Fruit fly (Drosophila melanogaster): ENCODE measurements around the gene Smn.
A peak's percentile ranks its signal among the peaks of the same experiment; 100 is the strongest.

The Smn gene

dm6 chr3L:16582678-16583315 is 1.4 kb upstream of the Smn start, which contains the start of gene Rpn12 (continued):
- TF ChIP-seq C15 (GFP tag; IDR thresholded peaks at IDR 0.05): no peak
- no peak for TF ChIP-seq Awh (GFP tag; IDR thresholded peaks at IDR 0.05)
- no peak for TF ChIP-seq ro (GFP tag; IDR thresholded peaks at IDR 0.05)
- no peak for TF ChIP-seq lov (optimal IDR thresholded peaks at IDR 0.05)
- TF ChIP-seq lov (GFP tag; IDR thresholded peaks at IDR 0.05): no peak
- no peak for TF ChIP-seq seq (GFP tag; IDR thresholded peaks at IDR 0.05)
- peak in 1 of 2 experiments; percentile 1 for TF ChIP-seq bsh (GFP tag; optimal IDR thresholded peaks at IDR 0.05)
- no peak for TF ChIP-seq CG18619 (GFP tag; optimal IDR thresholded peaks at IDR 0.05)
- TF ChIP-seq nerfin-2 (GFP tag; IDR thresholded peaks at IDR 0.05; ENCODE audit: partially characterized antibody): peak; percentile 78
- no peak for TF ChIP-seq CG30431 (GFP tag; optimal IDR thresholded peaks at IDR 0.05)
- TF ChIP-seq HmgZ (tag; optimal IDR thresholded peaks at IDR 0.05): peak; percentile 16
- TF ChIP-seq CG12219 (GFP tag; optimal IDR thresholded peaks at IDR 0.05): no peak
- TF ChIP-seq Nf-YC (tag; optimal IDR thresholded peaks at IDR 0.05): peak; percentile 42
- TF ChIP-seq MBD-R2 (GFP tag; IDR thresholded peaks at IDR 0.05): peak; percentile 69
- peak; percentile 20 for TF ChIP-seq CG3281 (GFP tag; optimal IDR thresholded peaks at IDR 0.05)
- no peak for TF ChIP-seq en (GFP tag; optimal IDR thresholded peaks at IDR 0.05)
- TF ChIP-seq ewg (GFP tag; optimal IDR thresholded peaks at IDR 0.05): no peak
- no peak for TF ChIP-seq CG33557 (GFP tag; optimal IDR thresholded peaks at IDR 0.05)
- no peak for TF ChIP-seq Atf-2 (GFP tag; optimal IDR thresholded peaks at IDR 0.05)
- TF ChIP-seq btn (GFP tag; optimal IDR thresholded peaks at IDR 0.05): no peak
- TF ChIP-seq kah (GFP tag; optimal IDR thresholded peaks at IDR 0.05): no peak
- TF ChIP-seq CG13894 (tag; optimal IDR thresholded peaks at IDR 0.05): peak; percentile 66
- TF ChIP-seq CoRest (tag; optimal IDR thresholded peaks at IDR 0.05): peak; percentile 47
- TF ChIP-seq salm (tag; optimal IDR thresholded peaks at IDR 0.05): no peak
- TF ChIP-seq gcm (GFP tag; optimal IDR thresholded peaks at IDR 0.05): no peak
- TF ChIP-seq CG8089 (GFP tag; optimal IDR thresholded peaks at IDR 0.05): no peak
- TF ChIP-seq CG18262 (tag; optimal IDR thresholded peaks at IDR 0.05): peak; percentile 43
- no peak for TF ChIP-seq zfh1 (GFP tag; IDR thresholded peaks at IDR 0.05)
- no peak for TF ChIP-seq pnt (GFP tag; optimal IDR thresholded peaks at IDR 0.05)
- TF ChIP-seq Ssrp (tag; optimal IDR thresholded peaks at IDR 0.05): no peak
- no peak for TF ChIP-seq psq (GFP tag; optimal IDR thresholded peaks at IDR 0.05)
- peak; percentile 40; the same call in 1 of the 2 replicates for TF ChIP-seq E2f2 (GFP tag; IDR thresholded peaks at IDR 0.05)
- no peak for TF ChIP-seq ap (GFP tag; IDR thresholded peaks at IDR 0.05)
- no peak for TF ChIP-seq sr (GFP tag; IDR thresholded peaks at IDR 0.05)
- peak; percentile 80 for TF ChIP-seq tna (GFP tag; IDR thresholded peaks at IDR 0.05; ENCODE audit: partially characterized antibody)
- TF ChIP-seq GATAe (GFP tag; conservative IDR thresholded peaks at IDR 0.05): no peak
- no peak for TF ChIP-seq CG10431 (GFP tag; optimal IDR thresholded peaks at IDR 0.05)
- TF ChIP-seq bigmax (GFP tag; optimal IDR thresholded peaks at IDR 0.05): no peak
- TF ChIP-seq trh (GFP tag; optimal IDR thresholded peaks at IDR 0.05): no peak
- peak; percentile 37 for TF ChIP-seq CG30020 (tag; optimal IDR thresholded peaks at IDR 0.05)
- peak; percentile 7 for TF ChIP-seq sd (tag; optimal IDR thresholded peaks at IDR 0.05)
- TF ChIP-seq CG15479 (GFP tag; optimal IDR thresholded peaks at IDR 0.05): no peak
- no peak for TF ChIP-seq CG8281 (tag; optimal IDR thresholded peaks at IDR 0.05)
- peak; percentile 5 for TF ChIP-seq Fer2 (tag; optimal IDR thresholded peaks at IDR 0.05)
- peak; percentile 28 for TF ChIP-seq CG8924 (tag; optimal IDR thresholded peaks at IDR 0.05)
- no peak; the same call in 2 of the 3 replicates for TF ChIP-seq jigr1 (GFP tag; IDR thresholded peaks at IDR 0.05)
- TF ChIP-seq Kr (GFP tag; optimal IDR thresholded peaks at IDR 0.05): no peak
- no peak for TF ChIP-seq CG13123 (GFP tag; optimal IDR thresholded peaks at IDR 0.05)
- peak; percentile 70 for TF ChIP-seq CG3995 (GFP tag; optimal IDR thresholded peaks at IDR 0.05)
- no peak for TF ChIP-seq HLHmδ (GFP tag; optimal IDR thresholded peaks at IDR 0.05)
- TF ChIP-seq ttk (GFP tag; IDR thresholded peaks at IDR 0.05): no peak

Data from whole organism, embryonic.